Worm (Caenorhabditis elegans): ENCODE measurements around the gene atic-1.

ce11 chrIV:7879017-7879416 lies 2.8 kb upstream of the atic-1 start, which contains the start of gene srt-73:
- no peak for TF ChIP-seq W03F9.2 (tag; optimal IDR thresholded peaks at IDR 0.05)
- TF ChIP-seq dao-5 (tag; optimal IDR thresholded peaks at IDR 0.05), result no peak
